Fruit fly (Drosophila melanogaster): ENCODE measurements around the gene TTLL15.

TTLL15 gene

DNA sequence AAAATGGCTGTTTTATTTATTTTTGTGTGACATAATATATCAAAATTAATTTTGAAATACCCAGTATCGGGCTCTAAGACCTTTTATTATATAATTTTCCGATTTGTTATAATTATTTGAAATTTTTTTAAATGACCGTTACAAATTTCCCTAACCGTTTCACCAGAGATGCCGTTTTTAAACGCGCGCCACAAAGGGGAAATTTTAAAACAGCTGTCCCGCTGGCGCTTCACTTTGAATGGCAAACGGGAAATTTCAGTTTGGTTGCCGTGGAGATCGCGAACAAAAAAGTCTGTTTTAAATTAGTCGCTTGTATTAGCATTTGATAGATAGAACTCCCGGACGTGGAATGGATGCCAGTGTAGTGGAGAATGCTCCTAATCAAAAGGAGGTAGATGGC, at the start of gene TTLL15, which contains the start of gene CG14693:
TSS of gene TTLL15 (plus strand) at position 257 of the 400 bp plus-strand sequence.
TSS of gene CG14693 (minus strand) at position 16 of the 400 bp plus-strand sequence.
- TF ChIP-seq CTCF (optimal IDR thresholded peaks at IDR 0.05): no peak
- no peak for TF ChIP-seq CG8478 (optimal IDR thresholded peaks at IDR 0.05)

DNA sequence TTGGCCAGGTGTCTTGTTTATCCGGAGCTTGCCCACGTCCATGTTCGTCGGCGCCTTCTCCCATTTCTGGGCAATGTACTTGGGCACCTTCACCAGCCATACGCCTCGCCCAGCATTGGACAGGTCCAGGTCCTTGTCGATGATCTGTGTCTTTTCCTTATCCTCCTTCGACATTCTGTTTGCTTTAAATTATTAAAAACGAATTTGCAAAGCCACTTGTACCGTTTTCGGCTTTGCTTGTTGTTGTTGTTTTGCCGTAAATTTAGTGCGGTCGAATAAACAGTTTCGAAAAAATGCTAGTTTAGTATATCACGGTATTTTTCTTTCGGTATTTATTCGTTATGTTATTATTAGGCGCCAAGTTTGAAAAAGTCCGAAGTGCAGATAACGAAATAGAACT, 47.6 kb upstream of the TTLL15 start, which contains the start of gene TfIIFbeta:
TSS of gene TfIIFbeta (minus strand) at position 279 of the 400 bp plus-strand sequence.
- no peak for TF ChIP-seq CG8478 (optimal IDR thresholded peaks at IDR 0.05)
- no peak for TF ChIP-seq CTCF (optimal IDR thresholded peaks at IDR 0.05)

DNA sequence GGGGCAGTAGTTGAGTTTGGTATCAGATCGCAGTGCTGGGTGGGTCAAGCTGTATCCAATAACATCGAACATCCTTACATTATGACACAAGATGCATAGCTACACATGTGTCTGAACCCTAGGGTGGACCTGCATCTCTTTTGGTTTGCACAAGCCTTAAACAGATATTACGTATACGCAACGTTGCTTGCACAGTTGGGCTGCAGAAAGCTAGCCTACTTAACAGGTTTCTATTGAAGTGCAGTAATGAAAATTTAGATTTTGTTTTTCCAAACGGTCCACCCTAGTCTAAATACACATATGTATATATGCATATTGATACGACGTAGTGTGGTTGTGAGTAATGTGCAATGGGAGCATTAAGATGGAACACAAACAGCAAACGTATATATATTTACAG, 39.8 kb upstream of the TTLL15 start:
- TF ChIP-seq CTCF (optimal IDR thresholded peaks at IDR 0.05): no peak
- no peak for TF ChIP-seq CG8478 (optimal IDR thresholded peaks at IDR 0.05)

DNA sequence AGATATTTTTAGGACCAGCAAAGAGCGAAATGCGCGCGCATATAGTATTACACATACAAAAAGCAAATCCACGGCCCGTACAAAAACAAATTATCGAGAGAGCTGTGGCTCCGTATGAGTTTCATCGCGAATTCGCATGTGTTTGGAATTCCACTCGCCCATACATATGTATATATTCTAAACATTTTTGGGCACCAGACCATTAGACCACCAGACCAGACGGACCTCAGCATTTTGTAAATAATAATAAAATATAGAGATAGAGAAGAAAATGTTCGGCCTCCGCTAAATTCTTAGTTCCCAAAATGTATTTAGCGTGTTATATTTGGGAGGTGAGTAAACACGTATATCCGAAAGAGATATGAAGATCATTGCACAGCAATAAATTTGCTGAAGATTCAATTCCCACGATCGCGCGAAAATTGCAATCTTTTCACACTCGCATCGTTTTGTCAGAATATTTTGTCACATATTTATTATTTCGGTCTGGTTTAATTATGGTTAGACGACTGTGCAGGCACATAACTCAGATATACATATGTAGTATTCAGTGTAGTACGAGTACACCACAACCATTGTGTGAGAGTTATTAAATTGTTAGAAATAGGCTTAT, 38.9 kb upstream of the TTLL15 start:
- TF ChIP-seq CG8478 (optimal IDR thresholded peaks at IDR 0.05): no peak
- TF ChIP-seq CTCF (optimal IDR thresholded peaks at IDR 0.05): no peak

DNA sequence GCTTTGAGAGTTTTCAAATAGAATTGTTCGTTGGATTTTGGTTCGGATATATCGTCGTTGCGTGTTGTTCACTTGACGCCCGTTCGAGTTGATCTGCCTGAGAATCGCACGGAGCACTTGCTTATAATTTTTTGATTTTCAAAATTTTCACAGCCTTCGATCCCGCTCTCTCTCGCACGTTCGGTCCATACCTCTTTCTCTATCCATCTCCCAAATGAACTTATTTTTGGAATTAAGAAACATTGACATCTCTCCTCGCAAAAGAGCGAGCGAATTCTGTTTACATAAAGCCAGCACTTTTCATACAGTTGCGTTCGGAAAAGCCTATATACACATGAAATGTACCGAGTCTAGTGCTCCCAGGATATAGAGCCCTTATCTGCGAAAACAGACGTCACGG, 37.8 kb upstream of the TTLL15 start, which contains the start of the genes CG45076, CG45078 and fau:
TSS of gene CG45076 (minus strand) at position 101 of the 400 bp plus-strand sequence.
TSS of gene CG45078 (minus strand) at position 101 of the 400 bp plus-strand sequence.
TSS of gene fau (minus strand) at position 101 of the 400 bp plus-strand sequence.
- TF ChIP-seq CG8478 (optimal IDR thresholded peaks at IDR 0.05) (no peak), CTCF (optimal IDR thresholded peaks at IDR 0.05) (no peak)

DNA sequence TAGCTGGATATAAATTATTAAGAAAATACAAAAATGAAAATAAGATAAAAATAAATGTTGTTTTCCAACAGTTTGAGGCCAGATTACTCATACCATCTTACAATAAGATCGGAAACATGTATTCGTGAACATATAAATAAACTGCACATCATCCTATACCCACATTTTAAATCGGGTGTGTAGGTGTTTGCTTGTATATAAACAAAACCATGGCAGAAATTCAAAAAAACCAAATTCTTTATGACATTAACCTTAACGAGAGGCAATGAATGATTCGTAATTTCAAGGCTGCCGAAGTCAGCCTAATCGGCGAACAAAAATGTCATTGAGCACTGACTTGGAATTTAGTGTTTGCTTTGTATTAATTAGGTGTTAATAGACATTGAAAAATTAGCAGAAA, 36.9 kb upstream of the TTLL15 start:
- no peak for TF ChIP-seq CG8478 (optimal IDR thresholded peaks at IDR 0.05)
- no peak for TF ChIP-seq CTCF (optimal IDR thresholded peaks at IDR 0.05)

DNA sequence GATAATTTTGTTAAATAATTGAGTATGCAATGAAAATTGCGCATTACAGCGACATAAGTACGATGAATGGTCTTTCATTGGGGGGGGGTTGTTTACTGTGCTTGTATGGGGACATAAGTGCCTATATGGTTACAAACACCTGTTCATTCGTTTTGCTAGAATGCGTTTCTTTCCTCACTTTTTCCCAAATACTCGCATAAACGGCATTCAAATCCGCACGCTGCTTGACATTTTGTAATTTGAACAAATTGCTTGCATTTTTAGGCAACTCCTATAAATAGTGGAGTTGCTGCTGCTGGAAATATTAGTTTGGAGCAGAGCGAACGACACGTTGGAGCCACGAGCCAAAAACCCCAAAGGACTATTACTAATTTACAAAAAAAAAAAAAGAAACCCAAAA, 35.8 kb upstream of the TTLL15 start, which contains the start of gene Desi:
TSS of gene Desi (plus strand) at position 301 of the 400 bp plus-strand sequence.
- TF ChIP-seq CTCF (optimal IDR thresholded peaks at IDR 0.05) (no peak), CG8478 (optimal IDR thresholded peaks at IDR 0.05) (no peak)

DNA sequence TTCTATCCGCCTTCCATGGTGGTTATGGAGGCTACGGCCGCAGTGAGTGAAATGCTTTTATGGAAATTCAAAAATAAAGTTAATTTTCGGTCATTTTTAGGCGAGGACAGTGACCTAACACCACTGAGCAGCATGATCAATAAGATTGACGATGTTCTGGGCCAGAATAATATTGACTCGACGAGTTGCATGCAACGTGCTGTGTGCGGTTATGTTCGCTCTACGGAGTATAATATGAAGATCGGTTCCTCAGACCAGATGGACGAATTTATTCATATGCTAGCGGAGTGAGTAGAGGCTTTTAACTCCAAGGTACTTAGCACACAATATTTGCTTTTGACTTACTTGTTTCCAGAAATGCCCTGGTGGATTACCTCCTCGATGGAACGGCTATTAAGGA, 34.9 kb upstream of the TTLL15 start:
- TF ChIP-seq CG8478 (optimal IDR thresholded peaks at IDR 0.05): no peak
- TF ChIP-seq CTCF (optimal IDR thresholded peaks at IDR 0.05): no peak

DNA sequence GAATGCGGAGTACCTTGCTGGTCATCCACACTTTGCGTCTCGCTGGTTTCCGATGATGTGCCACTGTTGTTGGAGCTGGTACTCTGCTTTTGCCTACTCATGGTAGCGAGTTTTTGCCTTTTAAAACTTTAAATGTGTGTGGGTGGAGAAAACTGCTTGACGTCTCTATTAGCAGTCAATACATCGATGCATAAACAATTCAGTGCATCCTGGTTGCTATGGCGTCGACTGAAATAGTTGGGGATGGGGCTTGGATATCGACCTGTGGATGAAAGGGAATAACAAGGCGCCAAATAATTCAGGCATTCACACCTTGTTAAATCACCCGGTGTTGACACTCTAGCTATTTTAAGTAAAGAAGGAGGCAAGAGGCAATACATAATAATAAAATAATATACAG, 32.9 kb upstream of the TTLL15 start, which contains the start of gene CG42633:
TSS of gene CG42633 (minus strand) at position 101 of the 400 bp plus-strand sequence.
- TF ChIP-seq CG8478 (optimal IDR thresholded peaks at IDR 0.05): no peak
- no peak for TF ChIP-seq CTCF (optimal IDR thresholded peaks at IDR 0.05)

DNA sequence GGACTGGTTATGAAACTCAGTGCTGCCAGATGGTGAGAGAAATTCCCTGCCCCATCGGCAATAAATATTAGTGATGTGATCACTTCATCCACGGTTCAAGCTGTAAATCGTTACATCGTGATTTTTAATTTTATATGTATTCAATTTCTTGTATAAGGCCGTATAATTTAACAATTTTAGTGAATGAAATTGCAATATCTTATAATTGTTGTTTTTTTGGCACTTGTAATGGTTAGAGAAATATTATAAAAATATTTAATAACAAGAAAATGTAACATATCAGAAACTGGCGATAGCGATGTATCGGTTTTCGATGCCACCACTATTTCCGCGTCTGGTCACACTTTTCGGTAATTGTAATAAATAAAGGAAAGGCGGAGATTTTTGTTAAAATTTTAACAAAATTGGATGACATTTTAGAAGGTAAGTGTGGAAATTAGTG, 31.0 kb upstream of the TTLL15 start, which contains the start of the genes mRpL37 and Rbp1:
TSS of gene mRpL37 (minus strand) at position 35 of the 442 bp plus-strand sequence.
TSS of gene Rbp1 (plus strand) at position 326 of the 442 bp plus-strand sequence.
- TF ChIP-seq CTCF (optimal IDR thresholded peaks at IDR 0.05) (no peak), CG8478 (optimal IDR thresholded peaks at IDR 0.05) (no peak)

DNA sequence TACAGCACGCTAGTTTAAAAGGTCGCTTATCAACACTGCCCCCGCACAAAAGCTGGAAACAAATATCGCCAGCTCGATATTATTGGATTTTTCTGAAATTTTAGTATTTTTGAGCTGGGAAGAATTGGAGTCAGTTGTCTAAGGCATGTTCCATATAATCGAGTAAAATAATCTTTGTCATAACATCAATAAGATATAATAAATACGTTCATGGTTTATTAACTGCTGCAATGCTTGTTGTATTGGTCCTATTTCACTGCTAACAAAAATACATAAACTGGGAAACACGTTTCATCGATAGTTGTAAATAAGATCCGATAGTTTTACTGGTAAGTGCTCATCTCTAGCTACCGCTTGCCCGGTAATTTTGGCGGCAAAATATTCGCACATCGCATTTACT, 26.9 kb upstream of the TTLL15 start, which contains the start of the genes Art1 and Mcm5:
TSS of gene Art1 (minus strand) at position 41 of the 400 bp plus-strand sequence.
TSS of gene Mcm5 (plus strand) at position 339 of the 400 bp plus-strand sequence.
- TF ChIP-seq CTCF (optimal IDR thresholded peaks at IDR 0.05) (no peak), CG8478 (optimal IDR thresholded peaks at IDR 0.05) (no peak)

DNA sequence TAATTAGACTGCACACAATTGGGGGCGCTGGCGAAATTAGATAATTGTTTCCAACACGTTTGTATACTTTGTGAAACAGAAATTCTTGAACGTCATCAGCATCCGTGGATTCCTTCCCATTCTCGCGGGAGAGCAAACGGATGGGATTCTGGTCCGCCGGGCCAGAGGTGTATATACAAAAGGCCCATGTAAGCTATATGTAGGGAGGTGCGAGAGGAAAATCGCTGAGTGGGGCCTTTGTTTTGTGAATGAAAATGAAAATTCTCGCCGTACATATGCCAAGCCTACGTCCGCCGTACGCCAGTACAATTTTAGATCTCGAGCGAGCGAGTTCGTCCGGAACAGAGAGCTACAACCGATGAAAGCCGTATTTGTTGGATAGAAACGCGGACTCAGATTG, 22.5 kb upstream of the TTLL15 start, which contains the start of gene CG14687:
TSS of gene CG14687 (plus strand) at position 301 of the 400 bp plus-strand sequence.
- TF ChIP-seq CTCF (optimal IDR thresholded peaks at IDR 0.05): no peak
- TF ChIP-seq CG8478 (optimal IDR thresholded peaks at IDR 0.05): no peak

DNA sequence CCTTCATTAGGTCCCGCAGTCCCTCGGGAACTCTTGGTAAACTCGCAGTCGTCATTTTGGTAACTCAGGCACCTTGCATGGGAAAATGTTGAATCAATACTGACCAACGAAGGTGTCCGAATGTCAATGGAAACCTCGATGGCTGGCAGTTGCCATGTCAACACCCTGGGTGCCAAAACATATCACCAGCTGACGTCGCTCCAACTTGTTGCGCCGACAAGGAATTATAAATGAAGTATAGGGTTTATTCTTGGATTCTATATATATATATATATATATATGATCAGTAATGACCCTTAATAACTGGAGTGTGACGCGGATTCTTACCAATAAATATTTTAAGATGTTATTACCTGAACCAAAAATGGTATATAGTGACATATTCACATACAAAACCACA, 11.2 kb upstream of the TTLL15 start, which contains the start of gene CG14692:
TSS of gene CG14692 (minus strand) at position 101 of the 400 bp plus-strand sequence.
- TF ChIP-seq CTCF (optimal IDR thresholded peaks at IDR 0.05) (no peak), CG8478 (optimal IDR thresholded peaks at IDR 0.05) (no peak)

DNA sequence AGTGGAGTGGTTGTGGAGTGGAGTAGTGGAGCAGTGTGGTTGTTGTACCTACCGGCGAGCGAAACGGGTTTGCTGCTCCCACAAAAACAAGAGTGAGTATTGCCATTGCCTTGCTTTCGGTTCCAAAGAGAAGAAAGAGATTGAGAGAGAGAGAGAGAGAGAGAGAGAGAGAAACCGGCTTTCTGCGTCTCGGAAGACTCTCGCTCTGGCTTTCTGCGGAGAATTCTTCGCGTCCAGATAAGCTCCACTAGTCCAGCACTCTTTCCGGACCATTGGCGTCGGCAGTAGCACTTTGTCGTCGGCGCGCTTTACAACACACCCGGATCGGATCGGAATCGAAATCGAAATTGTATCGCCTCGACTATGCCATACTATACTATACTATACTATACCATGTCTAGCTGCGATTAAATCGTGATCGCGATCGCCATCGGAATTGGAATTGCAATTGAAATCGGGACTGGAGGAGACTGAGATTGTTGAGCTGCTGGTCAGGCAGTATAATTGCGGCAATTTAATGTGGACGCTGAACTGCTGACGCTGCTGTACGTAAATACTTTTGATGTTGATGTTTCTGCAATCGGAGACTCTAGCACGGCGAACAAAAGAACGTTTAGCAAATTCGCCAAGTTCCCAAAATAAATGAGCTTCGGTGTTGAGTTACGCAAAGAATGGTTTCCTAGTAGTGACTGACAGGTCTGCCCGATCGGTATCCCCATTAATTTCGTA, 11.9 kb downstream of the TTLL15 start, which contains the start of gene Cad86C:
TSS of gene Cad86C (plus strand) at position 284 of the 729 bp plus-strand sequence.
- TF ChIP-seq CG8478 (optimal IDR thresholded peaks at IDR 0.05) (no peak), CTCF (optimal IDR thresholded peaks at IDR 0.05) (no peak)

DNA sequence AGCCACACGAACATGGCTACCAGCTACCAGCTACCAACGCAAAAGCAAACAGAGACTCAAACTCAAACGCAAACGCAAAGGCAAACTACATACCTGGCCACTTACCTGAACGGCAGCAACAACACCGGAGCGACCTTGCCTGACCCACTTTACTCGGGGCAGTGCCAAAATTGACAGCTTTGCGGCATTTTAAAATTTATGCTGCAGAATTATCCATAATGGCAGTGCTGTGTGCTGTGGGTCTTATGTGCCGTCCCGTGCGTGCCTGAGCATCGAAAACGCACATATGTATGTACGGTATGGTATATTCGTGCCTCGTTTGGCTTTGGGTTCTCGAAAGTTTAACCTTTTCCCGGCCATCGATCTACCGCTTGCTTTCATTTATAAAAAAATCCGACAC, 13.6 kb downstream of the TTLL15 start:
- TF ChIP-seq CG8478 (optimal IDR thresholded peaks at IDR 0.05) (no peak), CTCF (optimal IDR thresholded peaks at IDR 0.05) (no peak)
